Worm (Caenorhabditis elegans) whole organism, L2 larva: Measurements from ENCODE around the gene nhr-55.

Experiments used
- ZK546.5 ChIP-seq: sonication (generic microtip); optimal IDR thresholded peaks from 2 replicates; lab custom pipeline; 2017; ENCODE audit warnings: missing biosample characterization, missing genetic modification characterization
- mab-5 ChIP-seq: fragments of 150-350 bp; optimal IDR thresholded peaks from 2 replicates; lab custom pipeline; 2014; ENCODE audit warnings: missing biosample characterization, missing genetic modification characterization
- nhr-12 ChIP-seq: fragments of 150-350 bp; optimal IDR thresholded peaks from 2 replicates; lab custom pipeline; 2014; ENCODE audit warnings: missing biosample characterization, missing genetic modification characterization
- nhr-25 ChIP-seq: fragments of 150-350 bp; sonication (generic microtip); optimal IDR thresholded peaks from 3 replicates; lab custom pipeline; 2014; ENCODE audit warnings: missing biosample characterization, missing genetic modification characterization
- nhr-77 ChIP-seq: fragments of 150-350 bp; optimal IDR thresholded peaks from 2 replicates; lab custom pipeline; 2014; ENCODE audit warnings: missing biosample characterization, missing genetic modification characterization

ce11 chrV:527602-528001 lies 49.6 kb downstream of the nhr-55 start, which contains the start of gene srw-108:
- no peak for TF ChIP-seq mab-5 (tag; lab: Kevin White, UChicago)
- no peak for TF ChIP-seq nhr-77
- TF ChIP-seq nhr-12 (tag; lab: Kevin White, UChicago), result no peak
- TF ChIP-seq nhr-25 (tag; lab: Kevin White, UChicago), result no peak
- TF ChIP-seq ZK546.5 (tag; lab: Kevin White, UChicago), result no peak
